ENCODE assay signal across 2 fruit fly cellular contexts in genomic region chr3L:2548932-2549331, dm6.
TF ChIP-seq lines count a peak whose summit lies in the region.

No protein-coding gene starts in this region.

TF ChIP-seq in whole organism, embryonic, 481 proteins besides CTCF, POLR2A, EP300 and RAD21 (continued from another document):
- TF ChIP-seq Xrp1 (GFP tag; IDR thresholded peaks at IDR 0.05; lab: Robert Waterston, UW) (0 out of 2 replicates have a peak, but pooled peaks have one; percentile 14), CG10979 (tag; optimal IDR thresholded peaks at IDR 0.05; lab: Kevin White, UChicago) (peak; percentile 45), Rfx (GFP tag; IDR thresholded peaks at IDR 0.05; lab: Robert Waterston, UW) (no peak), Ptx1 (GFP tag; IDR thresholded peaks at IDR 0.05; lab: Robert Waterston, UW) (peak; percentile 25; the same call in 1 of the 2 replicates), CG7839 (tag; optimal IDR thresholded peaks at IDR 0.05; lab: Kevin White, UChicago) (peak; percentile 4), CG9727 (GFP tag; optimal IDR thresholded peaks at IDR 0.05; lab: Kevin White, UChicago) (peak; percentile 1), gem (tag; optimal IDR thresholded peaks at IDR 0.05; lab: Kevin White, UChicago) (peak; percentile 18), CG18599 (GFP tag; optimal IDR thresholded peaks at IDR 0.05; lab: Kevin White, UChicago) (peak; percentile 59), CG11504 (tag; optimal IDR thresholded peaks at IDR 0.05; lab: Kevin White, UChicago) (peak; percentile 62), fd96Cb (tag; optimal IDR thresholded peaks at IDR 0.05; lab: Kevin White, UChicago) (peak; percentile 18), Hr78 (GFP tag; optimal IDR thresholded peaks at IDR 0.05; lab: Kevin White, UChicago) (no peak), sens (GFP tag; lab: Kevin White, UChicago) (peak; percentile 63), chinmo (GFP tag; IDR thresholded peaks at IDR 0.05; lab: Robert Waterston, UW; ENCODE audit: partially characterized antibody) (no peak), sisA (GFP tag; IDR thresholded peaks at IDR 0.05; lab: Robert Waterston, UW) (peak; percentile 30; the same call in 1 of the 2 replicates), ind (GFP tag; optimal IDR thresholded peaks at IDR 0.05; lab: Kevin White, UChicago) (peak; percentile 3), az2 (GFP tag; optimal IDR thresholded peaks at IDR 0.05; lab: Kevin White, UChicago) (no peak), D19A (tag; optimal IDR thresholded peaks at IDR 0.05; lab: Kevin White, UChicago) (peak; percentile 16), Med (GFP tag; lab: Kevin White, UChicago) (peak; percentile 80), CG13624 (GFP tag; optimal IDR thresholded peaks at IDR 0.05; lab: Kevin White, UChicago) (no peak), seq (GFP tag; IDR thresholded peaks at IDR 0.05; lab: Robert Waterston, UW) (no peak), Pdp1 (GFP tag; optimal IDR thresholded peaks at IDR 0.05; lab: Kevin White, UChicago) (peak in 1 of 2 experiments; percentile 10), Camta (GFP tag; optimal IDR thresholded peaks at IDR 0.05; lab: Kevin White, UChicago) (no peak), CG8281 (tag; optimal IDR thresholded peaks at IDR 0.05; lab: Kevin White, UChicago) (no peak), ken (GFP tag; IDR thresholded peaks at IDR 0.05; lab: Robert Waterston, UW) (no peak), Sox100B (GFP tag; optimal IDR thresholded peaks at IDR 0.05; lab: Kevin White, UChicago) (no peak), lab (GFP tag; optimal IDR thresholded peaks at IDR 0.05; lab: Kevin White, UChicago) (peak; percentile 61), CG13894 (tag; optimal IDR thresholded peaks at IDR 0.05; lab: Kevin White, UChicago) (no peak), CG4424 (GFP tag; optimal IDR thresholded peaks at IDR 0.05; lab: Kevin White, UChicago) (peak; percentile 4), phol (tag; optimal IDR thresholded peaks at IDR 0.05; lab: Kevin White, UChicago) (peak; percentile 24), Fer3 (tag; optimal IDR thresholded peaks at IDR 0.05; lab: Kevin White, UChicago) (no peak), corto (GFP tag; optimal IDR thresholded peaks at IDR 0.05; lab: Kevin White, UChicago) (peak; percentile 18), Ets65A (GFP tag; lab: Kevin White, UChicago) (peak; percentile 82), CG17359 (tag; optimal IDR thresholded peaks at IDR 0.05; lab: Kevin White, UChicago) (peak; percentile 50), CoRest (tag; optimal IDR thresholded peaks at IDR 0.05; lab: Kevin White, UChicago) (no peak), Bgb (GFP tag; IDR thresholded peaks at IDR 0.05; lab: Robert Waterston, UW; ENCODE audit: partially characterized antibody) (no peak), CG2678 (tag; optimal IDR thresholded peaks at IDR 0.05; lab: Kevin White, UChicago) (peak; percentile 54)

TF ChIP-seq in whole organism, prepupa, 60 proteins besides CTCF, POLR2A, EP300 and RAD21 (continued from another document):
- peak; percentile 58 for TF ChIP-seq CG11762 (GFP tag; optimal IDR thresholded peaks at IDR 0.05; lab: Kevin White, UChicago; ENCODE audit: insufficient read depth)
- peak; percentile 24 for TF ChIP-seq Hr4 (GFP tag; optimal IDR thresholded peaks at IDR 0.05; lab: Kevin White, UChicago)
- peak; percentile 92 for TF ChIP-seq Eip78C (GFP tag; lab: Kevin White, UChicago)
- peak; percentile 60 for TF ChIP-seq cyc (GFP tag; optimal IDR thresholded peaks at IDR 0.05; lab: Kevin White, UChicago)
- no peak for TF ChIP-seq CG11294 (GFP tag; IDR thresholded peaks at IDR 0.05; lab: Robert Waterston, UW)
- TF ChIP-seq Hr39 (GFP tag; optimal IDR thresholded peaks at IDR 0.05; lab: Kevin White, UChicago) = peak; percentile 34
- peak; percentile 4 for TF ChIP-seq achi (GFP tag; optimal IDR thresholded peaks at IDR 0.05; lab: Kevin White, UChicago)
- peak; percentile 57 for TF ChIP-seq Met (GFP tag; optimal IDR thresholded peaks at IDR 0.05; lab: Kevin White, UChicago)
- TF ChIP-seq Smox (GFP tag; optimal IDR thresholded peaks at IDR 0.05; lab: Kevin White, UChicago) = peak; percentile 19
- TF ChIP-seq Ets21C (GFP tag; optimal IDR thresholded peaks at IDR 0.05; lab: Kevin White, UChicago) = no peak
- 0 out of 3 replicates have a peak, but pooled peaks have one; percentile 18 for TF ChIP-seq CG8119 (GFP tag; IDR thresholded peaks at IDR 0.05; lab: Robert Waterston, UW)
- TF ChIP-seq salr (GFP tag; optimal IDR thresholded peaks at IDR 0.05; lab: Kevin White, UChicago) = peak; percentile 8 to 33
- TF ChIP-seq fd59A (GFP tag; optimal IDR thresholded peaks at IDR 0.05; lab: Kevin White, UChicago) = no peak
- TF ChIP-seq fd85E (GFP tag; optimal IDR thresholded peaks at IDR 0.05; lab: Kevin White, UChicago) = no peak
- TF ChIP-seq CG6808 (GFP tag; optimal IDR thresholded peaks at IDR 0.05; lab: Kevin White, UChicago) = peak; percentile 68
- TF ChIP-seq net (GFP tag; optimal IDR thresholded peaks at IDR 0.05; lab: Kevin White, UChicago) = no peak
- TF ChIP-seq CG16779 (tag; optimal IDR thresholded peaks at IDR 0.05; lab: Kevin White, UChicago) = no peak
- TF ChIP-seq CG32006 (GFP tag; optimal IDR thresholded peaks at IDR 0.05; lab: Kevin White, UChicago) = peak; percentile 46
- peak; percentile 34 to 61 for TF ChIP-seq ss (GFP tag; optimal IDR thresholded peaks at IDR 0.05; lab: Kevin White, UChicago)
- peak; percentile 41 for TF ChIP-seq esn (GFP tag; optimal IDR thresholded peaks at IDR 0.05; lab: Kevin White, UChicago)
- no peak for TF ChIP-seq Eip93F (GFP tag; optimal IDR thresholded peaks at IDR 0.05; lab: Kevin White, UChicago)
- peak; percentile 74 for TF ChIP-seq CG3919 (GFP tag; optimal IDR thresholded peaks at IDR 0.05; lab: Kevin White, UChicago)
- TF ChIP-seq CG6276 (GFP tag; optimal IDR thresholded peaks at IDR 0.05; lab: Kevin White, UChicago) = peak; percentile 38
- no peak for TF ChIP-seq Blimp-1 (GFP tag; optimal IDR thresholded peaks at IDR 0.05; lab: Kevin White, UChicago)
- peak; percentile 25 for TF ChIP-seq dsx (GFP tag; optimal IDR thresholded peaks at IDR 0.05; lab: Kevin White, UChicago; ENCODE audit: poor library complexity, severe bottlenecking)
- no peak for TF ChIP-seq dac (GFP tag; optimal IDR thresholded peaks at IDR 0.05; lab: Kevin White, UChicago)
- TF ChIP-seq CG7368 (GFP tag; optimal IDR thresholded peaks at IDR 0.05; lab: Kevin White, UChicago) = peak; percentile 59
- peak; percentile 41 for TF ChIP-seq CG3032 (tag; optimal IDR thresholded peaks at IDR 0.05; lab: Kevin White, UChicago)
- peak; percentile 37 for TF ChIP-seq lz (GFP tag; optimal IDR thresholded peaks at IDR 0.05; lab: Kevin White, UChicago)
- TF ChIP-seq svp (GFP tag; lab: Kevin White, UChicago) = no peak
- peak; percentile 67 for TF ChIP-seq topi (GFP tag; optimal IDR thresholded peaks at IDR 0.05; lab: Kevin White, UChicago)
- peak; percentile 36 for TF ChIP-seq CG11902 (GFP tag; optimal IDR thresholded peaks at IDR 0.05; lab: Kevin White, UChicago)
- TF ChIP-seq Sox15 (GFP tag; optimal IDR thresholded peaks at IDR 0.05; lab: Kevin White, UChicago) = no peak
- TF ChIP-seq CG31627 (GFP tag; optimal IDR thresholded peaks at IDR 0.05; lab: Kevin White, UChicago) = peak; percentile 34
- peak; percentile 61; the same call in 2 of the 3 replicates for TF ChIP-seq CG6163 (GFP tag; IDR thresholded peaks at IDR 0.05; lab: Robert Waterston, UW)
- peak; percentile 47 for TF ChIP-seq CG10631 (GFP tag; optimal IDR thresholded peaks at IDR 0.05; lab: Kevin White, UChicago)
- no peak for TF ChIP-seq Sox14 (GFP tag; optimal IDR thresholded peaks at IDR 0.05; lab: Kevin White, UChicago)
TF ChIP-seq in whole organism, prepupa: peak in this region for 41.
